Fruit fly (Drosophila melanogaster) whole organism, prepupa: ENCODE data around the gene CG31415.

Experiments used
- CG6163 ChIP-seq: fragments of 200-800 bp; sonication (Bioruptor generic); IDR thresholded peaks from 3 replicates; pipeline ENCODE4 v1.3.6; 2022; ENCODE audit warnings: missing biosample characterization, missing genetic modification characterization
- Sox102F ChIP-seq: fragments of 200-800 bp; sonication (Bioruptor generic); optimal IDR thresholded peaks from 2 replicates; lab custom pipeline; 2016; ENCODE audit warnings: missing biosample characterization, mild to moderate bottlenecking, missing genetic modification characterization

DNA sequence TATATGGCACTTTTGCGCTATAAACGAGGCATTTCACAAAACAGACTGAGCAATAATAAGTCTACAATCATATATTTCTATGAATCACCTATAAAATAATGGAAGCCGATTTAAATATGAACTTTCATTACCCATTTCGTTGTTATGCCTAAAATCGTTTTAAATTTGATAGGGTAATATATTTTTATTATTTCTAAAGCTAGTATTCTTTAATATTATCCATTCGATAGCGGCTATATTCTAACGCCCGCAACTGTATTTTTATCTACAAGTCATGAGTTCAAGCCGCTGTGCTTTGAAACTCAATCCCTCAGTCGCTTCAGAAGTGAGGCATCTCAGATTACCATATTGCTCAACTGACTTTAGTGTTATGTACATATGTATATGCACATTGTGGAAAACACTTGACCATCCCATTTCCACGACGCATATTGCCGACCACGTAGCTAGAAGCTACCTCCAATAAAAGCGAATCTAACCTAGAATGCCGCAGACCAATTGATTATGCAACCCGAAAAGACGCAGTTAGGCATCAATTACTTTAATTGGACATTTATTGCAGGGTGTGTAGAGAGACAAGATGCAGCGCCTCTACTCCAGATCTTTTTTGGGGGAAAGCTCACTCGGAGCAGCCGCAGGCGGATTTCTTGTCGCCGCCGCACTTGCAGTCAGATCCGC lies 40.1 kb downstream of the CG31415 start:
- no peak for TF ChIP-seq CG6163 (GFP tag; lab: Robert Waterston, UW)
- no peak for TF ChIP-seq Sox102F
